Worm (Caenorhabditis elegans) whole organism, late embryonic: ENCODE results near the gene fbxa-19.

ENCODE experiments used
- ceh-14 ChIP-seq: sonication (generic microtip); optimal IDR thresholded peaks from 2 replicates; lab custom pipeline; 2016; ENCODE audit warnings: missing genotype, missing genetic modification characterization, missing compliant biosample characterization
- ceh-18 ChIP-seq: sonication (generic microtip); optimal IDR thresholded peaks from 2 replicates; lab custom pipeline; 2016; ENCODE audit warnings: missing genetic modification characterization, missing compliant biosample characterization
- ceh-9 ChIP-seq: sonication (generic microtip); optimal IDR thresholded peaks from 2 replicates; lab custom pipeline; 2016; ENCODE audit warnings: mild to moderate bottlenecking, missing genetic modification characterization, inconsistent platforms, missing compliant biosample characterization

ce11 chrIII:1308209-1308608 lies 7.0 kb upstream of the fbxa-19 start, which contains the start of gene fbxa-79:
- TF ChIP-seq ceh-14: no peak
- no peak for TF ChIP-seq ceh-18 (tag; lab: Kevin White, UChicago)
- TF ChIP-seq ceh-9 (tag; lab: Kevin White, UChicago): no peak
